Worm (Caenorhabditis elegans) whole organism, early embryonic: ENCODE results near the gene Y55F3AM.11.

ENCODE experiments used
- B0310.2 ChIP-seq: sonication (generic microtip); optimal IDR thresholded peaks from 2 replicates; lab custom pipeline; 2016; ENCODE audit warnings: mild to moderate bottlenecking, missing genetic modification characterization, missing compliant biosample characterization
- F13C5.2 ChIP-seq: sonication (generic microtip); optimal IDR thresholded peaks from 2 replicates; lab custom pipeline; 2017; ENCODE audit warnings: mild to moderate bottlenecking, missing genetic modification characterization, inconsistent platforms, missing compliant biosample characterization
- aly-1 ChIP-seq: sonication (generic microtip); optimal IDR thresholded peaks from 2 replicates; lab custom pipeline; 2016; ENCODE audit warnings: missing genetic modification characterization, missing compliant biosample characterization
- ama-1 ChIP-seq: fragments of 150-350 bp; optimal IDR thresholded peaks from 2 replicates; lab custom pipeline; 2014
- ceh-36 ChIP-seq: sonication (generic microtip); optimal IDR thresholded peaks from 2 replicates; lab custom pipeline; 2016; ENCODE audit warnings: missing genetic modification characterization, inconsistent platforms, missing compliant biosample characterization
- ets-7 ChIP-seq: sonication (generic microtip); optimal IDR thresholded peaks from 2 replicates; lab custom pipeline; 2016; ENCODE audit warnings: missing genotype, missing genetic modification characterization, missing compliant biosample characterization
- flt-1 ChIP-seq: fragments of 200-800 bp; sonication (Bioruptor generic); IDR thresholded peaks from 2 replicates; pipeline ENCODE4 v1.3.6; 2022; ENCODE audit warnings: missing genetic modification characterization, missing compliant biosample characterization
- hmbx-1 ChIP-seq: sonication (generic microtip); optimal IDR thresholded peaks from 2 replicates; lab custom pipeline; 2016; ENCODE audit warnings: mild to moderate bottlenecking, missing genetic modification characterization, missing compliant biosample characterization
- hmg-4 ChIP-seq: fragments of 200-800 bp; sonication (Bioruptor generic); optimal IDR thresholded peaks from 2 replicates; lab custom pipeline; 2018; ENCODE audit warnings: mild to moderate bottlenecking, missing genetic modification characterization, missing compliant biosample characterization
- hnd-1 ChIP-seq: sonication (generic microtip); optimal IDR thresholded peaks from 2 replicates; lab custom pipeline; 2016; ENCODE audit warnings: missing genetic modification characterization, missing compliant biosample characterization
- pes-1 ChIP-seq: fragments of 200-800 bp; sonication (Bioruptor generic); IDR thresholded peaks from 2 replicates; pipeline ENCODE4 v1.3.6; 2022; ENCODE audit warnings: missing genetic modification reagents, missing genetic modification characterization, missing compliant biosample characterization
- scrt-1 ChIP-seq: fragments of 200-800 bp; sonication (Bioruptor generic); IDR thresholded peaks from 2 replicates; pipeline ENCODE4 v1.3.6; 2022; ENCODE audit warnings: missing genetic modification characterization, missing compliant biosample characterization
- sea-1 ChIP-seq: fragments of 200-800 bp; sonication (Bioruptor generic); conservative IDR thresholded peaks from 2 replicates; pipeline ENCODE4 v1.3.6; 2022; ENCODE audit warnings: missing genetic modification characterization, missing compliant biosample characterization
- tra-4 ChIP-seq: sonication (generic microtip); optimal IDR thresholded peaks from 2 replicates; lab custom pipeline; 2017; ENCODE audit warnings: missing genetic modification characterization, missing compliant biosample characterization

- TF ChIP-seq B0310.2 (tag; lab: Kevin White, UChicago) (no peak), F13C5.2 (tag; lab: Kevin White, UChicago) (no peak), ama-1 (lab: Kevin White, UChicago) (peak; percentile 84), hnd-1 (no peak), tra-4 (no peak), flt-1 (GFP tag; lab: Robert Waterston, UW) (no peak), hmbx-1 (no peak), sea-1 (GFP tag; lab: Robert Waterston, UW) (0 out of 2 replicates have a peak, but pooled peaks have one; percentile 36), scrt-1 (GFP tag; lab: Robert Waterston, UW) (0 out of 2 replicates have a peak, but pooled peaks have one; percentile 44), aly-1 (tag; lab: Kevin White, UChicago) (no peak), ceh-36 (tag; lab: Kevin White, UChicago) (peak; percentile 17), pes-1 (GFP tag; lab: Robert Waterston, UW) (no peak), ets-7 (tag; lab: Kevin White, UChicago) (no peak), hmg-4 (GFP tag; lab: Kevin White, UChicago) (peak; percentile 45)
Observed at ce11 chrIV:991181-991642, 53.0 kb downstream of the Y55F3AM.11 start.
